Worm (Caenorhabditis elegans): Measurements from ENCODE around the gene col-167.

The col-167 gene

ce11 chrX:6323129-6323528 lies at the start of gene col-167:
Gene col-167 (plus strand): TSS chrX:6323488.
- TF ChIP-seq nhr-237 (tag; optimal IDR thresholded peaks at IDR 0.05) (no peak), nhr-25 (tag; optimal IDR thresholded peaks at IDR 0.05) (peak; percentile 77), nfya-1 (tag; optimal IDR thresholded peaks at IDR 0.05; ENCODE audit: insufficient read depth) (peak; percentile 11), fkh-2 (tag; optimal IDR thresholded peaks at IDR 0.05) (no peak), nhr-23 (tag; optimal IDR thresholded peaks at IDR 0.05) (peak; percentile 1)

ce11 chrX:6273772-6274171 lies 49.5 kb upstream of the col-167 start:
- TF ChIP-seq eor-1 (tag; optimal IDR thresholded peaks at IDR 0.05) (no peak), ama-1 (optimal IDR thresholded peaks at IDR 0.05) (no peak), ztf-11 (tag; optimal IDR thresholded peaks at IDR 0.05) (no peak), nhr-11 (tag; optimal IDR thresholded peaks at IDR 0.05) (no peak), lin-15B (tag; optimal IDR thresholded peaks at IDR 0.05) (no peak), ceh-16 (tag; optimal IDR thresholded peaks at IDR 0.05) (no peak), skn-1 (tag; optimal IDR thresholded peaks at IDR 0.05) (no peak), lin-39 (tag; optimal IDR thresholded peaks at IDR 0.05) (no peak), snpc-4 (tag; optimal IDR thresholded peaks at IDR 0.05) (no peak), elt-1 (tag; optimal IDR thresholded peaks at IDR 0.05) (no peak), ztf-4 (tag; optimal IDR thresholded peaks at IDR 0.05) (no peak), fkh-2 (tag; optimal IDR thresholded peaks at IDR 0.05) (no peak), ZK546.5 (tag; optimal IDR thresholded peaks at IDR 0.05) (no peak), ceh-82 (tag; optimal IDR thresholded peaks at IDR 0.05) (no peak), elt-3 (tag; optimal IDR thresholded peaks at IDR 0.05) (no peak), lsy-12 (tag; optimal IDR thresholded peaks at IDR 0.05) (no peak)

- no peak for TF ChIP-seq ztf-11 (tag; optimal IDR thresholded peaks at IDR 0.05)
- no peak for TF ChIP-seq elt-3 (tag; optimal IDR thresholded peaks at IDR 0.05)
- TF ChIP-seq fkh-10 (GFP tag; optimal IDR thresholded peaks at IDR 0.05), result no peak
- TF ChIP-seq elt-2 (tag; optimal IDR thresholded peaks at IDR 0.05), result peak; percentile 80
- TF ChIP-seq lin-39 (tag; optimal IDR thresholded peaks at IDR 0.05), result no peak
- peak; percentile 83 for TF ChIP-seq pqm-1 (tag; optimal IDR thresholded peaks at IDR 0.05)
- no peak for TF ChIP-seq fos-1 (tag; optimal IDR thresholded peaks at IDR 0.05)
- TF ChIP-seq skn-1 (tag; optimal IDR thresholded peaks at IDR 0.05), result peak; percentile 61
- TF ChIP-seq ZK546.5 (tag; optimal IDR thresholded peaks at IDR 0.05), result no peak
- no peak for TF ChIP-seq elt-1 (tag; optimal IDR thresholded peaks at IDR 0.05)
- no peak for TF ChIP-seq lsy-12 (tag; optimal IDR thresholded peaks at IDR 0.05)
- peak; percentile 27 for TF ChIP-seq pha-4 (tag; optimal IDR thresholded peaks at IDR 0.05)
- peak; percentile 27 for TF ChIP-seq jun-1 (tag; optimal IDR thresholded peaks at IDR 0.05)
- no peak for TF ChIP-seq egl-27 (tag; optimal IDR thresholded peaks at IDR 0.05)
Measured at ce11 chrX:6274270-6274669, 49.0 kb upstream of the col-167 start.

DNA sequence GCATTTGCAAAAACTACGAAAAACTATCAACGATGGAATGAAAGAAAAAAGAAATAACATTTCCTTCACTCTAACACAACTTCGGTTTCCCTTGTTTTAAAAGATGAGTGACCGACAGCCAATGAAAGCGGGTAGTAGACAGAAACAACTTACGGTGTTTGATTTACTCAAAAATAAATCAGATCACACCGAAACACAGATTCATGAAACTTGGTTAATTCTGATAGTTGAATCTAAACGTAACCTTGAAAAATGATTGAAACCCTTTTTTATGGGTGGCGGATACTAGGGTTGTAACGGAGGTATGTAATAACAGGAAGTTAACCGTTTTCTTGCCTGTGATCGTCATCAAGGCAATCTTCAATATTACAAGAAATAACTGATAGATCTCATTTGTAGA lies 47.9 kb upstream of the col-167 start:
- TF ChIP-seq elt-3 (tag; optimal IDR thresholded peaks at IDR 0.05), result no peak
- TF ChIP-seq nfya-1 (tag; optimal IDR thresholded peaks at IDR 0.05; ENCODE audit: insufficient read depth), result peak; percentile 8
- TF ChIP-seq nhr-11 (tag; optimal IDR thresholded peaks at IDR 0.05), result no peak
- TF ChIP-seq ztf-4 (tag; optimal IDR thresholded peaks at IDR 0.05), result no peak
- no peak for TF ChIP-seq unc-39 (tag; optimal IDR thresholded peaks at IDR 0.05)
- TF ChIP-seq egl-27 (tag; optimal IDR thresholded peaks at IDR 0.05), result no peak
- TF ChIP-seq ceh-9 (tag; optimal IDR thresholded peaks at IDR 0.05), result no peak
- peak; percentile 16 for TF ChIP-seq nhr-23 (tag; optimal IDR thresholded peaks at IDR 0.05)
- TF ChIP-seq nhr-77 (tag; optimal IDR thresholded peaks at IDR 0.05), result no peak
- peak; percentile 72 for TF ChIP-seq nhr-25 (tag; optimal IDR thresholded peaks at IDR 0.05)

DNA sequence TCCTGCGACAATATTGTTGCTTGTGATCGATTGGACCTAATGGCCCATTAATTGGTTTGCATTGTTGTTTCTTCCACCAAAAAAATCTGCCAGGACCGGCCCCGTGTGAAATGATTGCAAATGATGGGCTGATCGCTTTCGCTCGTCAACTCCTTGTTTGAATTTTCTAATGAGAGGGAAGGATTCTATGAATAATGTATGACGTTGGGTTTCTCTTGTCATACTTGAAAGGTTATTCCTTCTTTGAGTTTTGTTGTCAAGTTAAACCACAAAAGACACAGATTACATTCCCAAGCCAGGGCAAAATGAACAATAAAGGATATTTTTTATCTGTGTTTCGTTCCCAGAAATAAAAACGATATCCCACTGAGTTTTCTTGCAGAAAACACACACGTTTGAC lies 46.6 kb upstream of the col-167 start:
- TF ChIP-seq eor-1 (tag; optimal IDR thresholded peaks at IDR 0.05) (no peak), nhr-11 (tag; optimal IDR thresholded peaks at IDR 0.05) (no peak), ztf-4 (tag; optimal IDR thresholded peaks at IDR 0.05) (no peak), snpc-4 (tag; optimal IDR thresholded peaks at IDR 0.05) (no peak), fos-1 (tag; optimal IDR thresholded peaks at IDR 0.05) (no peak), lsy-12 (tag; optimal IDR thresholded peaks at IDR 0.05) (no peak), nfya-1 (tag; optimal IDR thresholded peaks at IDR 0.05; ENCODE audit: insufficient read depth) (no peak), lin-39 (tag; optimal IDR thresholded peaks at IDR 0.05) (no peak), pha-4 (tag; optimal IDR thresholded peaks at IDR 0.05) (no peak), egl-27 (tag; optimal IDR thresholded peaks at IDR 0.05) (no peak), elt-2 (tag; optimal IDR thresholded peaks at IDR 0.05) (no peak), R02D3.7 (tag; optimal IDR thresholded peaks at IDR 0.05) (no peak), nhr-67 (tag; optimal IDR thresholded peaks at IDR 0.05) (no peak), tbx-2 (tag; optimal IDR thresholded peaks at IDR 0.05) (no peak)
